Fruit fly (Drosophila melanogaster): ENCODE data around the gene Tsp66E.
A peak's percentile ranks its signal among the peaks of the same experiment; 100 is the strongest.

Tsp66E gene

dm6 chr3L:8924999-8925398 is 12.7 kb downstream of the Tsp66E start:
- TF ChIP-seq CG17801 (GFP tag; optimal IDR thresholded peaks at IDR 0.05; ENCODE audit: partially characterized antibody): no peak

- no peak for TF ChIP-seq CG17801 (GFP tag; optimal IDR thresholded peaks at IDR 0.05; ENCODE audit: partially characterized antibody)
Observed at dm6 chr3L:8925679-8926078, 13.4 kb downstream of the Tsp66E start.

dm6 chr3L:8929527-8929926 is 17.2 kb downstream of the Tsp66E start:
- TF ChIP-seq CG17801 (GFP tag; optimal IDR thresholded peaks at IDR 0.05; ENCODE audit: partially characterized antibody): no peak

dm6 chr3L:8931916-8932315 is 19.6 kb downstream of the Tsp66E start:
- TF ChIP-seq CG17801 (GFP tag; optimal IDR thresholded peaks at IDR 0.05; ENCODE audit: partially characterized antibody): peak; percentile 49

- no peak for TF ChIP-seq CG17801 (GFP tag; optimal IDR thresholded peaks at IDR 0.05; ENCODE audit: partially characterized antibody)
Observed at dm6 chr3L:8939654-8940053, 27.4 kb downstream of the Tsp66E start.

dm6 chr3L:8947848-8948494 is 35.7 kb downstream of the Tsp66E start:
- TF ChIP-seq CG17801 (GFP tag; optimal IDR thresholded peaks at IDR 0.05; ENCODE audit: partially characterized antibody): no peak

dm6 chr3L:8949823-8950222 is 37.5 kb downstream of the Tsp66E start:
- no peak for TF ChIP-seq CG17801 (GFP tag; optimal IDR thresholded peaks at IDR 0.05; ENCODE audit: partially characterized antibody)

dm6 chr3L:8950955-8951354 is 38.7 kb downstream of the Tsp66E start:
- no peak for TF ChIP-seq CG17801 (GFP tag; optimal IDR thresholded peaks at IDR 0.05; ENCODE audit: partially characterized antibody)

dm6 chr3L:8951507-8951906 is 39.2 kb downstream of the Tsp66E start:
- TF ChIP-seq CG17801 (GFP tag; optimal IDR thresholded peaks at IDR 0.05; ENCODE audit: partially characterized antibody): no peak

- TF ChIP-seq CG17801 (GFP tag; optimal IDR thresholded peaks at IDR 0.05; ENCODE audit: partially characterized antibody): no peak
Observed at dm6 chr3L:8952549-8953198, 40.4 kb downstream of the Tsp66E start.

- TF ChIP-seq CG17801 (GFP tag; optimal IDR thresholded peaks at IDR 0.05; ENCODE audit: partially characterized antibody): peak; percentile 55
Observed at dm6 chr3L:8953199-8953956, 41.1 kb downstream of the Tsp66E start.

- no peak for TF ChIP-seq CG17801 (GFP tag; optimal IDR thresholded peaks at IDR 0.05; ENCODE audit: partially characterized antibody)
Observed at dm6 chr3L:8953962-8954647, 41.8 kb downstream of the Tsp66E start, which contains the start of the genes CG43783 and orb2. CG43783 (minus strand) TSS chr3L:8954272. orb2 (minus strand) TSS chr3L:8954463.

dm6 chr3L:8954648-8955033 is 42.3 kb downstream of the Tsp66E start, which contains the start of gene GNBP3:
GNBP3 (plus strand) TSS chr3L:8955021.
- TF ChIP-seq CG17801 (GFP tag; optimal IDR thresholded peaks at IDR 0.05; ENCODE audit: partially characterized antibody): no peak

dm6 chr3L:8955199-8955598 is 42.9 kb downstream of the Tsp66E start:
- TF ChIP-seq CG17801 (GFP tag; optimal IDR thresholded peaks at IDR 0.05; ENCODE audit: partially characterized antibody): no peak

- TF ChIP-seq CG17801 (GFP tag; optimal IDR thresholded peaks at IDR 0.05; ENCODE audit: partially characterized antibody): no peak
Observed at dm6 chr3L:8956669-8957068, 44.4 kb downstream of the Tsp66E start, which contains the start of gene mRpL12. mRpL12 (plus strand) TSS chr3L:8956791.
